Fruit fly (Drosophila melanogaster): Measurements from ENCODE around the gene CG9577.
"Not testable (repeated sequence)": the region's sequence is repeated elsewhere in the genome, so short reads cannot be mapped to it uniquely, and the experiment has no call there.

DNA sequence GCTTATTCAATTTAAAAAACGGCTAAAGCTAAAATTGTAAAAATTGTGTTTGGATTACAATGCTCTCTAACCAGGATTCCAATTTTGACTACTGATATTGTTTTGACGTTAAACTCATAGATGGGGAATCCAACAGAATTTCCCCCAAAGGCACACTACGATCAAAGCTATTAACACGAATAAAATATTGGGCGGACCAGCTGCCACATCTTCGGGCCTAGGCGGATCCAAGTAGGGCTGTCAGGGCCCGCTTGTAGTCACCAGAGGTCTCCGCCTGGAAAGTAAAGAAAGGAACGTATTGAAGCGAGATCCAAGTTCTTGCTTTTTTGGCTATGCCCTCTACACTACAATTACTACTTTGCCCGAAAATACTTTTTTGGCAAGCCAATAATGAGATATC is 12.1 kb downstream of the CG9577 start, which contains the start of gene Sdic1:
- TF ChIP-seq pad (GFP tag; optimal IDR thresholded peaks at IDR 0.05); Crg-1 (GFP tag; optimal IDR thresholded peaks at IDR 0.05); Mnt (GFP tag; optimal IDR thresholded peaks at IDR 0.05); CG1620 (GFP tag; optimal IDR thresholded peaks at IDR 0.05); CG5204 (GFP tag; optimal IDR thresholded peaks at IDR 0.05); CG12768 (GFP tag; optimal IDR thresholded peaks at IDR 0.05); bab1 (GFP tag; optimal IDR thresholded peaks at IDR 0.05); CG11617 (GFP tag; optimal IDR thresholded peaks at IDR 0.05); CG7045 (GFP tag; optimal IDR thresholded peaks at IDR 0.05); cnc (optimal IDR thresholded peaks at IDR 0.05): not testable (repeated sequence)
